Fruit fly (Drosophila melanogaster) whole organism, adult: Measurements from ENCODE around the gene IPIP.

Experiments used
- CG11617 ChIP-seq: fragments of 200-800 bp; sonication (Bioruptor generic); optimal IDR thresholded peaks from 2 replicates; lab custom pipeline; 2017; ENCODE audit warnings: mild to moderate bottlenecking, missing biosample characterization, missing genetic modification reagents, missing genetic modification characterization
- CG14711 ChIP-seq: fragments of 200-800 bp; sonication (Bioruptor generic); optimal IDR thresholded peaks from 2 replicates; lab custom pipeline; 2018; ENCODE audit warnings: missing biosample characterization, mild to moderate bottlenecking, missing genetic modification characterization, moderate library complexity
- CG33017 ChIP-seq: fragments of 200-800 bp; sonication (Bioruptor generic); optimal IDR thresholded peaks from 2 replicates; lab custom pipeline; 2018; ENCODE audit warnings: missing biosample characterization, mild to moderate bottlenecking, missing genetic modification characterization, moderate library complexity
- CG5204 ChIP-seq: fragments of 200-800 bp; sonication (Bioruptor generic); optimal IDR thresholded peaks from 2 replicates; lab custom pipeline; 2016; ENCODE audit warnings: missing biosample characterization, missing genetic modification characterization
- Crg-1 ChIP-seq: fragments of 200-800 bp; sonication (Bioruptor generic); optimal IDR thresholded peaks from 2 replicates; lab custom pipeline; 2016; ENCODE audit warnings: missing biosample characterization, missing genetic modification characterization
- Hr96 ChIP-seq: fragments of 200-800 bp; sonication (Bioruptor generic); optimal IDR thresholded peaks from 2 replicates; lab custom pipeline; 2016; ENCODE audit warnings: missing biosample characterization, missing genetic modification characterization
- Mnt ChIP-seq: fragments of 200-800 bp; sonication (Bioruptor generic); optimal IDR thresholded peaks from 2 replicates; lab custom pipeline; 2016; ENCODE audit warnings: missing biosample characterization, mild to moderate bottlenecking, missing genetic modification characterization
- kay ChIP-seq: fragments of 200-800 bp; sonication (Bioruptor generic); peaks from one replicate; lab custom pipeline; 2016; ENCODE audit warnings: missing biosample characterization, missing genetic modification characterization, borderline replicate concordance
- ovo ChIP-seq: fragments of 200-800 bp; sonication (Bioruptor generic); optimal IDR thresholded peaks from 2 replicates; lab custom pipeline; 2016; ENCODE audit warnings: missing biosample characterization, missing genetic modification characterization

DNA sequence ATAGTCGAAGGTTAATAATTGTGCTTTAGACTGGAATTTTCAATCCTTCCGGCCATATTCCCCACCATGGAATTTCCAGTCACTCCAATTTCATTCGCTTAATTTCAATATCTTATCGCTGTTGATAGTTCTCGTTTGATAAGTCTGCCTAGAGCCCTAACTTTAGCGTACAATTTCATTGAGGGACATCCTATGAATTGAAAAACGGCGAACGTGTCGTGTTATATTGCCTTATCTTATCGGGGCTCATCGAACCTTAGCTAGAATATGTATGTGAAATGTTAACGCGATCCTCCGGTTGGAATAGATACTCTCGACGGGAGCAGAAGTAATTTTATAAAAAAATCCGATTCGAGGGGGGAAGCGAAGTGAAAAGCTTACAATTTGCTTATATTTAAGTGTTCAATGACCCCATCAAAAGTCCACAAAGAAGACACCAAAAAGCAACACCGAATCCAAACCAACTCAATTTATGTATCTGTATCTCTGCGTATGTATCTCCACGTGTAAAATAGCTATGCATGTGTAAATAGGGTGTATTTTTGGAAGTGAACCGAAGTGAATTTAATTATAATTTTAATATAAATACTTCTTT, 41.9 kb downstream of the IPIP start:
- TF ChIP-seq CG14711 (tag; lab: Kevin White, UChicago) (no peak), CG33017 (tag; lab: Kevin White, UChicago) (no peak), Mnt (GFP tag; lab: Kevin White, UChicago) (no peak), Crg-1 (no peak), Hr96 (GFP tag; lab: Kevin White, UChicago) (no peak), ovo (GFP tag; lab: Kevin White, UChicago) (no peak), kay (GFP tag; lab: Kevin White, UChicago) (no peak), CG5204 (no peak), CG11617 (GFP tag; lab: Kevin White, UChicago) (no peak)
